Fruit fly (Drosophila melanogaster) Kc167 (cell line): ENCODE measurements around the gene CG10589.

Source experiments
- Myc ChIP-seq: fragments of >200 bp; optimal IDR thresholded peaks from 2 replicates; lab custom pipeline; 2017; ENCODE audit warnings: missing external identifiers
- Sin3A ChIP-seq: fragments of >200 bp; optimal IDR thresholded peaks from 2 replicates; lab custom pipeline; 2018; ENCODE audit warnings: missing external identifiers
- h ChIP-seq: fragments of >200 bp; optimal IDR thresholded peaks from 3 replicates; lab custom pipeline; 2018; ENCODE audit warnings: missing external identifiers
- psq ChIP-seq: fragments of >200 bp; optimal IDR thresholded peaks from 2 replicates; lab custom pipeline; 2017; ENCODE audit warnings: missing external identifiers

dm6 chr3L:20962455-20962854, 34.8 kb downstream of the CG10589 start, which contains the start of gene CG10587:
- TF ChIP-seq psq (lab: Kevin White, UChicago): no peak
- TF ChIP-seq h: no peak
- TF ChIP-seq Myc (lab: Kevin White, UChicago): no peak
- no peak for TF ChIP-seq Sin3A
